Fruit fly (Drosophila melanogaster) whole organism: ENCODE measurements around the gene CG14960.

ENCODE experiments used
- EcR ChIP-seq, 2 experiments: fragments of >200 bp; optimal IDR thresholded peaks; 2 replicates each; lab custom pipeline; 2017; ENCODE audit warnings: missing biosample characterization in 2 of 2, missing genetic modification characterization in 2 of 2, missing genetic modification reagents in 2 of 2
- pan ChIP-seq: fragments of >200 bp; optimal IDR thresholded peaks from 2 replicates; lab custom pipeline; 2017
- psq ChIP-seq: fragments of >200 bp; optimal IDR thresholded peaks from 2 replicates; lab custom pipeline; 2017
- usp ChIP-seq: fragments of >200 bp; optimal IDR thresholded peaks from 2 replicates; lab custom pipeline; 2017; ENCODE audit warnings: missing biosample characterization, missing genetic modification characterization, mixed read lengths

dm6 chr3L:3283264-3283663 lies 12.4 kb downstream of the CG14960 start:
- TF ChIP-seq EcR (GFP tag; optimal IDR thresholded peaks at IDR 0.05; lab: Kevin White, UChicago) (no peak), usp (no peak), psq (lab: Kevin White, UChicago) (no peak), pan (no peak)
